Worm (Caenorhabditis elegans): ENCODE measurements around the gene F14H3.14.
"Not testable (repeated sequence)": the region's sequence is repeated elsewhere in the genome, so short reads cannot be mapped to it uniquely, and the experiment has no call there.

Gene F14H3.14

ce11 chrV:16040140-16040827 lies 22.4 kb downstream of the F14H3.14 start, which contains the start of the genes his-4 and his-3:
his-4 (minus strand) TSS chrV:16040515.
his-3 (plus strand) TSS chrV:16040808.
- not testable (repeated sequence) for TF ChIP-seq him-1, W03F9.2, dao-5 (tag; optimal IDR thresholded peaks at IDR 0.05)

- TF ChIP-seq him-1 (tag; optimal IDR thresholded peaks at IDR 0.05) (no peak), W03F9.2 (tag; optimal IDR thresholded peaks at IDR 0.05) (no peak), dao-5 (tag; optimal IDR thresholded peaks at IDR 0.05) (no peak)
Observed at ce11 chrV:16036166-16036565, 26.5 kb downstream of the F14H3.14 start, which contains the start of gene T10C6.10. T10C6.10 (plus strand) TSS chrV:16036413.

DNA sequence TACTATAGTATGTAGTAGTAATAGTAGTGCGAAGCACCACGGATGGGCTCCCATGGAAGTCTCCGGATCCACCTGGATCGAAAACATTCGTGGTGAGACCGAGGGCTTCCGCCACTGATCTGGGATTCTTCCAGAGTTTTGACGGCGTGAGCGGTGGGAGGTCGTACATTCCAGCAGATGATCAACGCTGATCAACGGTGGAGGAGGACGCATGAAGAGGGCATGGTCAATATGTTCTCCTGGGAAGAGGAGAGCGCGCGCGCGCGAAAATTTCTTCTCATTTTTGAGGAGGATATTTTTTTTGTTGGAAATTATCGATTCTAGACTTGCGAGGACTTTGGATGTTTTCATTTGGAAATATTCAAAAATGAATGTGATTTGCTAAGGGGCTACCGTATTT lies 29.2 kb downstream of the F14H3.14 start:
- TF ChIP-seq W03F9.2 (tag; optimal IDR thresholded peaks at IDR 0.05) = no peak
- TF ChIP-seq him-1 (tag; optimal IDR thresholded peaks at IDR 0.05) = no peak
- no peak for TF ChIP-seq dao-5 (tag; optimal IDR thresholded peaks at IDR 0.05)

- TF ChIP-seq W03F9.2 (tag; optimal IDR thresholded peaks at IDR 0.05) (no peak), him-1 (tag; optimal IDR thresholded peaks at IDR 0.05) (no peak)
Observed at ce11 chrV:16032761-16033160, 29.9 kb downstream of the F14H3.14 start, which contains the start of gene T10C6.16. T10C6.16 (minus strand) TSS chrV:16033005.

DNA sequence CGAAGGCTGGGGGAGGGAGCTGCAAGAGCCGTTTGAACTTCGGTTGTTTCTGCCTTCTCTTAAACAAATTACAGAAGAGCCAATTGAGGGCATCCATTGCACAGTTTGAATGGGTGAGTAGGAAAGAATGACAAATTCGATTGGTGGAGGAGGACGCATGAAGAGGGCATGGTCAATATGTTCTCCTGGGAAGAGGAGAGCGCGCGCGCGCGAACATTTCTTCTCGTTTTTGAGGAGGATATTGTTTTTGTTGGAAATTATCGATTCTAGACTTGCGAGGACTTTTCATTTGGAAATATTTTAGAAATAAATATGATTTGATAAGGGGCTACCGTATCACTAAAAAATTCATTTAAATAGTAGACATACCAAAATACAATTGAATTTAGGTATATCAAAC lies 31.1 kb downstream of the F14H3.14 start, which contains the start of gene T10C6.7:
Gene T10C6.7 (minus strand): TSS at position 143 of the 400 bp plus-strand sequence.
- TF ChIP-seq dao-5 (tag; optimal IDR thresholded peaks at IDR 0.05) = no peak
- TF ChIP-seq him-1 (tag; optimal IDR thresholded peaks at IDR 0.05) = no peak
- no peak for TF ChIP-seq W03F9.2 (tag; optimal IDR thresholded peaks at IDR 0.05)

ce11 chrV:16029237-16029636 lies 33.5 kb downstream of the F14H3.14 start:
- TF ChIP-seq him-1 (tag; optimal IDR thresholded peaks at IDR 0.05) (no peak), W03F9.2 (tag; optimal IDR thresholded peaks at IDR 0.05) (no peak), dao-5 (tag; optimal IDR thresholded peaks at IDR 0.05) (no peak)

ce11 chrV:16024917-16025316 lies 37.8 kb downstream of the F14H3.14 start:
- TF ChIP-seq him-1 (tag; optimal IDR thresholded peaks at IDR 0.05) (no peak), dao-5 (tag; optimal IDR thresholded peaks at IDR 0.05) (no peak), W03F9.2 (tag; optimal IDR thresholded peaks at IDR 0.05) (no peak)

DNA sequence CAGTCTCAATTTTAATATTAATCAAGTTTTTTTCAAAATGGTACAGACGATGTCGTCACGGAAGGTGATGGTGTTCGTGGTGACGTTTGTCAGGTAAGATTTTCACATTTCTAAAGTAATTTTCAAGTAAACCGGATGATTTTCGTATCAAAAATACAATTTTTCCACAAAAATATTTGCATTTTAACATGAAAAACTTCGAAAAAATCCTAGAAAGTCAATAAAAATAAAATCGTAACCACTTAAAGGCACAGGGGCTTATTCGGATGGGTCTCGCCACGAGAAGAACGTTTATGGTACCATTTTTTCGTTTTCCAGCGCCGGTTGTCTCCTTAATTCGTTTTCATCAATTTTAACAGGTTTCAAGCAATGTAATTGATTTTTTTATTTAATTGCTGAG lies 38.4 kb downstream of the F14H3.14 start, which contains the start of gene T10C6.6:
Gene T10C6.6 (plus strand): TSS at position 27 of the 400 bp plus-strand sequence.
- no peak for TF ChIP-seq him-1 (tag; optimal IDR thresholded peaks at IDR 0.05)
- no peak for TF ChIP-seq dao-5 (tag; optimal IDR thresholded peaks at IDR 0.05)
- no peak for TF ChIP-seq W03F9.2 (tag; optimal IDR thresholded peaks at IDR 0.05)

DNA sequence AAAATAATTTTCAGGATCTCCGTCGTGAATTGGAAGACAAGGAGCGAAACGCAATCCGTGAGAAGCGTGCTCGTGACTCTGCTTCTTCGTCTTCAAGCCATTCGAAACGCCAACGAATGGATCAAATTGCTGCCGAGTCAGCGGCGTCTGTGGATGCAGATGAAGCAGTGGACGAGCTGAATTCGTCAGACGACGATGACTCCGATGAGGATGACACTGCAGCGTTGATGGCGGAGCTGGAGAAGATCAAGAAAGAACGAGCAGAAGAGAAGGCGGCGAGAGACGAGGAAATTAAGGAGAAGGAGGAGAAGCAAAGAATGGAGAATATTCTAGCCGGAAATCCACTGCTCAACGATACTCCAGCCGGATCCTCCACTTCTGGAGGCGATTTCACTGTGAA lies 39.1 kb downstream of the F14H3.14 start:
- no peak for TF ChIP-seq W03F9.2 (tag; optimal IDR thresholded peaks at IDR 0.05)
- TF ChIP-seq him-1 (tag; optimal IDR thresholded peaks at IDR 0.05) = no peak

DNA sequence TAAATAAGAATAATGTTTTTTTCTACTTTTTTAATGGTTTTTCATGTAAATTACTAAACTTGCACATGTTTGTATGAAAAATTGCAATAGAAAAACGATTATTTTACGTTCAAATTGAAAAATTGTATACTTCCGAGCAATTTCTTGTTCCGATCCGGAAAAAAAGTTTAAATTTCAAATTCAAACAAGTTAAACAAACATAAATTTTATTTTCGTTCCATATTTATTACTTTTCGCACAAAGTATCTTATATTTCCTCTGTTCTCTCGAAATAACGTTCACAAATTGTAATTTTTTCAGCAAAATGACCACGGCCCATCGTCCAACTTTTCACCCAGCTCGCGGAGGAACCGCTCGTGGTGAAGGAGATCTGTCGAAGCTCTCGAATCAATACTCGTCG lies 39.6 kb downstream of the F14H3.14 start, which contains the start of gene cwc-15:
Gene cwc-15 (plus strand): TSS at position 301 of the 400 bp plus-strand sequence.
- TF ChIP-seq W03F9.2 (tag; optimal IDR thresholded peaks at IDR 0.05) = no peak
- no peak for TF ChIP-seq him-1 (tag; optimal IDR thresholded peaks at IDR 0.05)
- no peak for TF ChIP-seq dao-5 (tag; optimal IDR thresholded peaks at IDR 0.05)

DNA sequence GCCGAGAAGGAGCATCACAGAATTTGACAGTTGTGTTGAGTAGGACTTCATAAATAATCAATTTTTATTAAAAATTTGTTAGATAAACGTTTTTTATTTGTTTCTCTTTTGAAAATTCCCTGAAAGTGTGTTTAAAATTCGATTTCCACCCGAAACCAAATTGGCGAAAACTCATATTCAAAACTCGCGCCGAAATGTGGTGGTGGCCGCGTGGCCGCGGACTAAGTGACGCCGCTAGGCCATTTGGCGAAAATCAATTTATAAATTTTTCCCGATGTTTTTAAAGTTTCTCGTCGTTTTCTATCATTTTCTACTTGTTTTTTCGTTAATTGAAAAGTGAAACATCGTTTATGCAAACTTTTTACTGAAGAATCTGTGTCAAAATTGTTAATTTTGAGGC lies 40.1 kb downstream of the F14H3.14 start:
- TF ChIP-seq dao-5 (tag; optimal IDR thresholded peaks at IDR 0.05) = no peak
- no peak for TF ChIP-seq him-1 (tag; optimal IDR thresholded peaks at IDR 0.05)
- TF ChIP-seq W03F9.2 (tag; optimal IDR thresholded peaks at IDR 0.05) = no peak

DNA sequence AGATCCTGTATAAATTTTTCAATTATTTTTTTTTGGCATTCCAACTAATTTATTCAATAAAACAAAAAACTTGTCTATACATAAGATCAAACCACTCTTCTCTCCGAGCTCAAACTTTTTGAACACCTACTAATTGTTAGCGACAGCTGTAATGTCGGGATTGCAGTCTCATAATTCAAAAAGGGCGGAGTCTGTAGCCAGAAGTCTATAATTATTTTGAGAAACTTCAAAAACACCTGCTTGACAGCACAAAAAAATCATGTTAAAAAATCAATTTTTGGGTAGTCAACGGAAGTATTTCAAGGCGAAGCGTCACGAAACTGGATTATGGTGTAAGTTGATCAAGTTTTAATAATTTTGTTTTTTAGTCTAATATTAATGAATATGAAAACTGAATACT lies 42.6 kb downstream of the F14H3.14 start, which contains the start of gene srx-44:
Gene srx-44 (plus strand): TSS at position 301 of the 400 bp plus-strand sequence.
- TF ChIP-seq him-1 (tag; optimal IDR thresholded peaks at IDR 0.05) (no peak), W03F9.2 (tag; optimal IDR thresholded peaks at IDR 0.05) (no peak), dao-5 (tag; optimal IDR thresholded peaks at IDR 0.05) (no peak)

DNA sequence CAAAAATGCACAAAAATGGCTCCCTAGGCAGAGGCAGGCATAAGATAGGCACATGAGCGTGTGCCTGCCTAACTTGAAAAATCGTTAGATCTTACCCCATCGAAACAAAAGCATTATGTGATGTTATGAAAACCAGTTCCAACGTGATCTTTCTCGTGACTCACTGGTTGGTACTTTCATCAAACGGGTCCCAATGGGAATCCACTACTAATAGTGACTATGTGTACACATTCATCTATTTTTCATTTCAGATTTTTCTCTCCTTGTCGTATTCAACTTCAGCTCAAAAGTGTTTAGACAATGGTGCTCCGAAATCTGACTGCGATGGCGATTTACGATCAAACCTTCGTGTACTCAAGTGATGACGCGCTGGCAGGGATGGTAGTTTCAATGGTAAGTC lies 45.0 kb downstream of the F14H3.14 start, which contains the start of gene srx-43:
Gene srx-43 (plus strand): TSS at position 301 of the 400 bp plus-strand sequence.
- TF ChIP-seq dao-5 (tag; optimal IDR thresholded peaks at IDR 0.05) (no peak), him-1 (tag; optimal IDR thresholded peaks at IDR 0.05) (no peak), W03F9.2 (tag; optimal IDR thresholded peaks at IDR 0.05) (no peak)

DNA sequence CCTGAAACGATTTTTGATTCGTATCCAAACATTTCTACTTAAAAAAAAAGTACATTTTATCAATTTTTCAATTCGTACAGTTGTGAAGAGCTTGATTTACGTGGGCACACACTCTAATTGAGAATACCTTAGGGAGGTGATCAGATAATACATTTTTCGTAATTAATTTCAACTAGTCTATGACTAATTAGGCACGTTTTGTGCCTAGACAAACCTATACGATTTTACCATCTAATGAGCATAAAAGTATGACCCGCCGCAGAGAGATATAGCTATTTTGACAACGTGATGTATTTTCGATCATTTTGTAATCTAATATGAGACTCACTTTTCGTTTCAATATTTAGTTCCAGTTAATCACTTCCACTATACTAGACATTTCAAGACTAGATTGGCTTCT lies 45.7 kb downstream of the F14H3.14 start:
- TF ChIP-seq dao-5 (tag; optimal IDR thresholded peaks at IDR 0.05) (no peak), him-1 (tag; optimal IDR thresholded peaks at IDR 0.05) (no peak), W03F9.2 (tag; optimal IDR thresholded peaks at IDR 0.05) (no peak)

All from whole organism, L4/young adult.